8 worm cellular contexts compared by ENCODE assay signal in the genomic region with DNA sequence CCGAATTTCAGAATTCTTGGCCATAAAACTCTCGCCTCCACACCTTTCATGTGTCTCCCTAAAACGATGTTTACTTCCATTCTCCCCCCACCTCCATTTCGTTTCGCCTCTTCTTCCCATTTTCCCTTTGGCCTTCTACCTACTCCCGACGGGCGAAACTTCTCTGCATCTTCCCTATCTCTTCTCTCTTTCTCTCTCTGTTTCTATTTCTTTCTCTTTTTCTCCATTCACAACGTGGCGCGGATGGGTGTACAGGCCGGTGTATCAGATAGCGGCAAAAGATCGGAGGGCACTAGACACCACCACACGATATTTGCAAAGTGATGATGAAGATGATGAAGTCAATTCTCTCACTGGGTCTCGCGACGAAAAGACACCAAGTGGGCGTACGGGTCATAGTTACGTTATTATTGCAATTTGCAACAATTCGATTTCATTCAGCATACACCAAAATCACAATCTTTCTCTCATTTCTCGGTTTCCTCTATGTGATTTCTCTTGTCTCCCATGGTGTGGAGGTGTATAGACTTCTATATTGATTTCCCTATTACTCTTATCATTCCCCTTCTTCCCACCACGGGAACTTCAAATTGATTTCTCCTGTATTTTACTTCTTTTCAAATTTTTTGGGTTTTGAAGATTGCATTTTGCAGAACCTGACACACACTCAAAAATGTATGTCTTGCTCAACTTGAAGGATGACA.
TF ChIP-seq lines count a peak whose summit lies in the region.

A gene (plus strand): TSS at position 654 of the 704 bp plus-strand sequence.

TF ChIP-seq in whole organism, L1 larva, 84 proteins besides CTCF, POLR2A, EP300 and RAD21 (continues in another document):
- TF ChIP-seq lir-3 (tag; optimal IDR thresholded peaks at IDR 0.05; lab: Kevin White, UChicago; ENCODE audit: poor library complexity), result peak; percentile 18
- no peak for TF ChIP-seq fkh-4 (tag; optimal IDR thresholded peaks at IDR 0.05; lab: Kevin White, UChicago; ENCODE audit: borderline replicate concordance)
- TF ChIP-seq rnt-1 (tag; optimal IDR thresholded peaks at IDR 0.05; lab: Kevin White, UChicago), result peak; percentile 51
- TF ChIP-seq xbp-1 (tag; optimal IDR thresholded peaks at IDR 0.05; lab: Kevin White, UChicago), result peak; percentile 1
- TF ChIP-seq ceh-82 (tag; optimal IDR thresholded peaks at IDR 0.05; lab: Kevin White, UChicago), result no peak
- peak; percentile 37 for TF ChIP-seq nhr-19 (GFP tag; conservative IDR thresholded peaks at IDR 0.05; lab: Robert Waterston, UW)
- no peak for TF ChIP-seq sptf-1 (tag; optimal IDR thresholded peaks at IDR 0.05; lab: Kevin White, UChicago)
- no peak for TF ChIP-seq grh-1 (GFP tag; IDR thresholded peaks at IDR 0.05; lab: Robert Waterston, UW)
- no peak for TF ChIP-seq irx-1 (tag; optimal IDR thresholded peaks at IDR 0.05; lab: Kevin White, UChicago)
- peak; percentile 28 for TF ChIP-seq jun-1 (tag; optimal IDR thresholded peaks at IDR 0.05; lab: Kevin White, UChicago)

TF ChIP-seq in whole organism, L2 larva, 48 proteins besides CTCF, POLR2A, EP300 and RAD21 (continues in another document):
- TF ChIP-seq sem-4 (tag; optimal IDR thresholded peaks at IDR 0.05; lab: Kevin White, UChicago) (no peak), nhr-23 (tag; optimal IDR thresholded peaks at IDR 0.05; lab: Kevin White, UChicago) (no peak), zag-1 (tag; optimal IDR thresholded peaks at IDR 0.05; lab: Kevin White, UChicago) (no peak), mbf-1 (tag; optimal IDR thresholded peaks at IDR 0.05; lab: Kevin White, UChicago) (no peak), gmeb-1 (tag; optimal IDR thresholded peaks at IDR 0.05; lab: Kevin White, UChicago) (peak; percentile 8), ceh-16 (tag; optimal IDR thresholded peaks at IDR 0.05; lab: Kevin White, UChicago) (no peak), lin-13 (GFP tag; optimal IDR thresholded peaks at IDR 0.05; lab: Kevin White, UChicago) (no peak), ztf-1 (GFP tag; conservative IDR thresholded peaks at IDR 0.05; lab: Robert Waterston, UW) (no peak), nhr-129 (tag; optimal IDR thresholded peaks at IDR 0.05; lab: Kevin White, UChicago) (peak; percentile 50), nhr-25 (tag; optimal IDR thresholded peaks at IDR 0.05; lab: Kevin White, UChicago) (peak; percentile 48), nhr-12 (tag; optimal IDR thresholded peaks at IDR 0.05; lab: Kevin White, UChicago) (no peak)

TF ChIP-seq in whole organism, L3 larva, 47 proteins besides CTCF, POLR2A, EP300 and RAD21 (continues in another document):
- peak; percentile 21 for TF ChIP-seq elt-1 (tag; optimal IDR thresholded peaks at IDR 0.05; lab: Kevin White, UChicago)
- peak; percentile 49 for TF ChIP-seq elt-2 (tag; optimal IDR thresholded peaks at IDR 0.05; lab: Kevin White, UChicago)
- peak; percentile 26 for TF ChIP-seq hmg-11 (tag; optimal IDR thresholded peaks at IDR 0.05; lab: Kevin White, UChicago)
- TF ChIP-seq R02D3.7 (tag; optimal IDR thresholded peaks at IDR 0.05; lab: Kevin White, UChicago), result no peak
- no peak for TF ChIP-seq eor-1 (tag; optimal IDR thresholded peaks at IDR 0.05; lab: Kevin White, UChicago)
- peak; percentile 47 for TF ChIP-seq nfya-1 (tag; optimal IDR thresholded peaks at IDR 0.05; lab: Kevin White, UChicago; ENCODE audit: insufficient read depth)
- peak; percentile 68 for TF ChIP-seq nhr-25 (tag; optimal IDR thresholded peaks at IDR 0.05; lab: Kevin White, UChicago)
- TF ChIP-seq nhr-23 (tag; optimal IDR thresholded peaks at IDR 0.05; lab: Kevin White, UChicago), result peak; percentile 52
- no peak for TF ChIP-seq lin-15B (tag; optimal IDR thresholded peaks at IDR 0.05; lab: Kevin White, UChicago)
- no peak for TF ChIP-seq fkh-10 (GFP tag; optimal IDR thresholded peaks at IDR 0.05; lab: Kevin White, UChicago)

TF ChIP-seq in whole organism, L4 larva, 104 proteins besides CTCF, POLR2A, EP300 and RAD21 (continues in another document):
- TF ChIP-seq egl-43 (GFP tag; IDR thresholded peaks at IDR 0.05; lab: Robert Waterston, UW) (0 out of 2 replicates have a peak, but pooled peaks have one; percentile 4), nhr-28 (tag; optimal IDR thresholded peaks at IDR 0.05; lab: Kevin White, UChicago) (peak; percentile 36), rbr-2 (tag; optimal IDR thresholded peaks at IDR 0.05; lab: Kevin White, UChicago) (peak; percentile 15), hlh-30 (tag; optimal IDR thresholded peaks at IDR 0.05; lab: Kevin White, UChicago; ENCODE audit: insufficient read depth) (peak; percentile 17), daf-16 (GFP tag; optimal IDR thresholded peaks at IDR 0.05; lab: Kevin White, UChicago) (no peak), daf-16 (tag; optimal IDR thresholded peaks at IDR 0.05; lab: Kevin White, UChicago) (peak; percentile 84), hlh-11 (tag; optimal IDR thresholded peaks at IDR 0.05; lab: Kevin White, UChicago) (peak; percentile 77), dpl-1 (GFP tag; optimal IDR thresholded peaks at IDR 0.05; lab: Kevin White, UChicago) (no peak), mxl-3 (GFP tag; optimal IDR thresholded peaks at IDR 0.05; lab: Kevin White, UChicago) (peak; percentile 65), nhr-102 (tag; optimal IDR thresholded peaks at IDR 0.05; lab: Kevin White, UChicago) (peak; percentile 11)

TF ChIP-seq in whole organism, early embryonic, 17 proteins besides CTCF, POLR2A, EP300 and RAD21:
- no peak for TF ChIP-seq flt-1 (GFP tag; IDR thresholded peaks at IDR 0.05; lab: Robert Waterston, UW)
- peak; percentile 33 for TF ChIP-seq hmg-4 (GFP tag; optimal IDR thresholded peaks at IDR 0.05; lab: Kevin White, UChicago)
- TF ChIP-seq pes-1 (GFP tag; IDR thresholded peaks at IDR 0.05; lab: Robert Waterston, UW), result no peak

TF ChIP-seq in whole organism, late embryonic, 69 proteins besides CTCF, POLR2A, EP300 and RAD21 (continues in another document):
- no peak for TF ChIP-seq hlh-30 (tag; optimal IDR thresholded peaks at IDR 0.05; lab: Kevin White, UChicago; ENCODE audit: insufficient read depth)
- no peak for TF ChIP-seq pha-4 (tag; optimal IDR thresholded peaks at IDR 0.05; lab: Kevin White, UChicago)
- TF ChIP-seq ets-4 (tag; optimal IDR thresholded peaks at IDR 0.05; lab: Kevin White, UChicago), result no peak
- TF ChIP-seq ceh-14 (tag; optimal IDR thresholded peaks at IDR 0.05; lab: Kevin White, UChicago), result no peak
- TF ChIP-seq pros-1 (tag; optimal IDR thresholded peaks at IDR 0.05; lab: Kevin White, UChicago), result peak; percentile 23
- TF ChIP-seq eyg-1 (tag; optimal IDR thresholded peaks at IDR 0.05; lab: Kevin White, UChicago), result no peak
- TF ChIP-seq unc-86 (tag; optimal IDR thresholded peaks at IDR 0.05; lab: Kevin White, UChicago), result no peak
- no peak for TF ChIP-seq rnt-1 (tag; optimal IDR thresholded peaks at IDR 0.05; lab: Kevin White, UChicago)
- TF ChIP-seq pax-1 (tag; optimal IDR thresholded peaks at IDR 0.05; lab: Kevin White, UChicago), result no peak
- TF ChIP-seq tbx-2 (tag; optimal IDR thresholded peaks at IDR 0.05; lab: Kevin White, UChicago), result peak; percentile 22
- TF ChIP-seq ttx-3 (tag; optimal IDR thresholded peaks at IDR 0.05; lab: Kevin White, UChicago), result no peak
- no peak for TF ChIP-seq che-1 (tag; optimal IDR thresholded peaks at IDR 0.05; lab: Kevin White, UChicago)
- peak; percentile 57 for TF ChIP-seq ceh-18 (tag; optimal IDR thresholded peaks at IDR 0.05; lab: Kevin White, UChicago)
- no peak for TF ChIP-seq unc-3 (GFP tag; conservative IDR thresholded peaks at IDR 0.05; lab: Robert Waterston, UW)
- no peak for TF ChIP-seq unc-3 (tag; optimal IDR thresholded peaks at IDR 0.05; lab: Kevin White, UChicago)

TF ChIP-seq in whole organism, mixed stage, embryonic, 35 proteins besides CTCF, POLR2A, EP300 and RAD21:
- TF ChIP-seq cnd-1 (tag; optimal IDR thresholded peaks at IDR 0.05; lab: Kevin White, UChicago), result no peak
- peak; percentile 75 for TF ChIP-seq unc-120 (tag; optimal IDR thresholded peaks at IDR 0.05; lab: Kevin White, UChicago; ENCODE audit: poor library complexity, severe bottlenecking)
- peak; percentile 41 for TF ChIP-seq nhr-237 (tag; optimal IDR thresholded peaks at IDR 0.05; lab: Kevin White, UChicago)
- TF ChIP-seq sem-2 (GFP tag; optimal IDR thresholded peaks at IDR 0.05; lab: Kevin White, UChicago), result no peak
- no peak for TF ChIP-seq mep-1 (tag; optimal IDR thresholded peaks at IDR 0.05; lab: Kevin White, UChicago)
- TF ChIP-seq sptf-1 (tag; optimal IDR thresholded peaks at IDR 0.05; lab: Kevin White, UChicago), result peak; percentile 37
TF ChIP-seq in whole organism, mixed stage, embryonic: peak in this region for 3.

TF ChIP-seq in whole organism, young adult, 124 proteins besides CTCF, POLR2A, EP300 and RAD21:
- TF ChIP-seq ceh-40 (GFP tag; IDR thresholded peaks at IDR 0.05; lab: Robert Waterston, UW) (no peak), C06A6.2 (GFP tag; conservative IDR thresholded peaks at IDR 0.05; lab: Robert Waterston, UW) (no peak), zfh-2 (GFP tag; conservative IDR thresholded peaks at IDR 0.05; lab: Robert Waterston, UW) (peak; percentile 54; the same call in 1 of the 2 replicates), cebp-1 (GFP tag; IDR thresholded peaks at IDR 0.05; lab: Robert Waterston, UW) (no peak), cebp-1 (tag; optimal IDR thresholded peaks at IDR 0.05; lab: Kevin White, UChicago) (peak; percentile 25), nhr-80 (tag; optimal IDR thresholded peaks at IDR 0.05; lab: Kevin White, UChicago) (peak; percentile 32)
